Worm (Caenorhabditis elegans) whole organism, young adult: ENCODE data around the gene nra-3.

ENCODE experiments used
- B0035.1 ChIP-seq: sonication (generic microtip); optimal IDR thresholded peaks from 2 replicates; lab custom pipeline; 2016; ENCODE audit warnings: missing genetic modification characterization, mild to moderate bottlenecking, missing compliant biosample characterization, missing genotype, missing genetic modification reagents
- B0261.1 ChIP-seq: sonication (generic microtip); optimal IDR thresholded peaks from 2 replicates; lab custom pipeline; 2016; ENCODE audit warnings: mild to moderate bottlenecking, missing genetic modification characterization, moderate library complexity, missing compliant biosample characterization
- C17E4.6 ChIP-seq: fragments of 200-800 bp; sonication (Bioruptor generic); IDR thresholded peaks from 2 replicates; pipeline ENCODE4 v1.3.6; 2022; ENCODE audit warnings: missing genetic modification reagents, missing genetic modification characterization, missing compliant biosample characterization
- D2030.7 ChIP-seq: fragments of 200-800 bp; sonication (Bioruptor generic); IDR thresholded peaks from 2 replicates; pipeline ENCODE4 v1.3.6; 2022; ENCODE audit warnings: missing genetic modification reagents, missing genetic modification characterization, missing compliant biosample characterization
- F10E7.11 ChIP-seq: sonication (generic microtip); optimal IDR thresholded peaks from 2 replicates; lab custom pipeline; 2017; ENCODE audit warnings: mild to moderate bottlenecking, missing genetic modification characterization, moderate library complexity, missing compliant biosample characterization
- F23B12.7 ChIP-seq: sonication (generic microtip); optimal IDR thresholded peaks from 2 replicates; lab custom pipeline; 2017; ENCODE audit warnings: missing genetic modification characterization, mild to moderate bottlenecking, missing compliant biosample characterization, antibody characterized with exemption, moderate library complexity; ENCODE audit not compliant: insufficient read depth
- K11D2.4 ChIP-seq: fragments of 200-800 bp; sonication (Bioruptor generic); IDR thresholded peaks from 2 replicates; pipeline ENCODE4 v1.3.6; 2022; ENCODE audit warnings: missing genetic modification reagents, missing genetic modification characterization, missing compliant biosample characterization
- K12H6.12 ChIP-seq: fragments of 200-800 bp; sonication (Bioruptor generic); optimal IDR thresholded peaks from 2 replicates; lab custom pipeline; 2018; ENCODE audit warnings: mild to moderate bottlenecking, missing genetic modification characterization, missing compliant biosample characterization
- Y53G8AR.9 ChIP-seq: fragments of 200-800 bp; sonication (Bioruptor generic); conservative IDR thresholded peaks from 2 replicates; pipeline ENCODE4 v1.3.6; 2022; ENCODE audit warnings: missing genetic modification reagents, missing genetic modification characterization, missing compliant biosample characterization
- Y67H2A.10 ChIP-seq: fragments of 200-800 bp; sonication (Bioruptor generic); conservative IDR thresholded peaks from 2 replicates; pipeline ENCODE4 v1.3.6; 2022; ENCODE audit warnings: missing genetic modification reagents, missing genetic modification characterization, missing compliant biosample characterization
- Y79H2A.3 ChIP-seq: fragments of 200-800 bp; sonication (Bioruptor generic); conservative IDR thresholded peaks from 2 replicates; pipeline ENCODE4 v1.3.6; 2022; ENCODE audit warnings: missing genetic modification reagents, missing genetic modification characterization, missing compliant biosample characterization
- Y95B8A.8 ChIP-seq: fragments of 200-800 bp; sonication (Bioruptor generic); IDR thresholded peaks from 2 replicates; pipeline ENCODE4 v1.3.6; 2022; ENCODE audit warnings: missing genetic modification reagents, missing genetic modification characterization, missing compliant biosample characterization
- ZK185.1 ChIP-seq: sonication (generic microtip); optimal IDR thresholded peaks from 2 replicates; lab custom pipeline; 2016; ENCODE audit warnings: mild to moderate bottlenecking, missing genetic modification characterization, missing compliant biosample characterization; ENCODE audit not compliant: poor library complexity, severe bottlenecking
- akir-1 ChIP-seq: fragments of 200-800 bp; sonication (Bioruptor generic); optimal IDR thresholded peaks from 2 replicates; lab custom pipeline; 2018; ENCODE audit warnings: mild to moderate bottlenecking, missing genetic modification characterization, moderate library complexity, missing compliant biosample characterization
- ama-1 ChIP-seq, 3 experiments: fragments of 150-350 bp in 1 of 3; sonication (generic microtip) in 2 of 3; optimal IDR thresholded peaks; 2 replicates each; lab custom pipeline; 2014 to 2018; ENCODE audit warnings: missing biosample characterization in 2 of 3, missing genetic modification characterization in 2 of 3, missing genetic modification reagents in 2 of 3
- aptf-3 ChIP-seq: fragments of 200-800 bp; sonication (Bioruptor generic); IDR thresholded peaks from 2 replicates; pipeline ENCODE4 v1.3.6; 2022; ENCODE audit warnings: missing genetic modification characterization, missing compliant biosample characterization
- athp-1 ChIP-seq: sonication (generic microtip); optimal IDR thresholded peaks from 2 replicates; lab custom pipeline; 2017; ENCODE audit warnings: mild to moderate bottlenecking, missing genetic modification characterization, missing compliant biosample characterization
- attf-5 ChIP-seq: fragments of 200-800 bp; sonication (Bioruptor generic); optimal IDR thresholded peaks from 2 replicates; lab custom pipeline; 2018; ENCODE audit warnings: mild to moderate bottlenecking, missing genetic modification characterization, missing compliant biosample characterization
- attf-6 ChIP-seq: fragments of 200-800 bp; sonication (Bioruptor generic); IDR thresholded peaks from 2 replicates; pipeline ENCODE4 v1.3.6; 2022; ENCODE audit warnings: missing genetic modification reagents, missing genetic modification characterization, missing compliant biosample characterization
- ccch-3 ChIP-seq: fragments of 200-800 bp; sonication (Bioruptor generic); optimal IDR thresholded peaks from 2 replicates; lab custom pipeline; 2018; ENCODE audit warnings: mild to moderate bottlenecking, missing genetic modification characterization, missing compliant biosample characterization
- ceh-58 ChIP-seq: fragments of 200-800 bp; sonication (Bioruptor generic); IDR thresholded peaks from 2 replicates; pipeline ENCODE4 v1.3.6; 2022; ENCODE audit warnings: missing genetic modification characterization, missing compliant biosample characterization
- ceh-91 ChIP-seq: fragments of 200-800 bp; sonication (Bioruptor generic); IDR thresholded peaks from 2 replicates; pipeline ENCODE4 v1.3.6; 2022; ENCODE audit warnings: missing genetic modification reagents, missing genetic modification characterization, missing compliant biosample characterization
- efl-1 ChIP-seq: fragments of 150-350 bp; optimal IDR thresholded peaks from 2 replicates; lab custom pipeline; 2014; ENCODE audit warnings: missing biosample characterization, missing genetic modification reagents, missing genetic modification characterization
- egrh-3 ChIP-seq: fragments of 200-800 bp; sonication (Bioruptor generic); IDR thresholded peaks from 2 replicates; pipeline ENCODE4 v1.3.6; 2022; ENCODE audit warnings: missing genetic modification reagents, missing genetic modification characterization, missing compliant biosample characterization
- ekl-4 ChIP-seq: fragments of 200-800 bp; sonication (Bioruptor generic); IDR thresholded peaks from 2 replicates; pipeline ENCODE4 v1.3.6; 2022; ENCODE audit warnings: missing genetic modification reagents, missing genetic modification characterization, missing compliant biosample characterization
- ets-4 ChIP-seq: fragments of 200-800 bp; sonication (Bioruptor generic); optimal IDR thresholded peaks from 2 replicates; lab custom pipeline; 2018; ENCODE audit warnings: mild to moderate bottlenecking, missing genetic modification characterization, missing compliant biosample characterization
- hlh-12 ChIP-seq: sonication (generic microtip); optimal IDR thresholded peaks from 2 replicates; lab custom pipeline; 2016; ENCODE audit warnings: missing genetic modification characterization, missing compliant biosample characterization
- hmg-20 ChIP-seq: fragments of 200-800 bp; sonication (Bioruptor generic); IDR thresholded peaks from 2 replicates; pipeline ENCODE4 v1.3.6; 2022; ENCODE audit warnings: missing genetic modification reagents, missing genetic modification characterization, missing compliant biosample characterization
- hsf-1 ChIP-seq: fragments of 200-800 bp; sonication (Bioruptor generic); IDR thresholded peaks from 2 replicates; pipeline ENCODE4 v1.3.6; 2022; ENCODE audit warnings: missing genetic modification reagents, missing genetic modification characterization, missing compliant biosample characterization
- let-607 ChIP-seq, 2 experiments: fragments of 200-800 bp in 1 of 2; sonication (Bioruptor generic) in 1 of 2; sonication (generic microtip) in 1 of 2; optimal IDR thresholded peaks; 2 replicates each; lab custom pipeline; 2016 to 2018; ENCODE audit warnings: mild to moderate bottlenecking in 2 of 2, missing compliant biosample characterization in 2 of 2, missing genetic modification characterization in 2 of 2, moderate library complexity in 2 of 2, missing genotype in 1 of 2
- lin-26 ChIP-seq: fragments of 200-800 bp; sonication (Bioruptor generic); IDR thresholded peaks from 2 replicates; pipeline ENCODE4 v1.3.6; 2022; ENCODE audit warnings: missing genetic modification reagents, missing genetic modification characterization, missing compliant biosample characterization
- lin-35 ChIP-seq, 3 experiments: fragments of 150-350 bp in 2 of 3; sonication (generic microtip) in 1 of 3; optimal IDR thresholded peaks; 2 replicates each; lab custom pipeline; 2014 to 2018; ENCODE audit warnings: missing biosample characterization in 3 of 3, missing genetic modification characterization in 3 of 3, missing genetic modification reagents in 3 of 3
- lir-1 ChIP-seq: fragments of 200-800 bp; sonication (Bioruptor generic); conservative IDR thresholded peaks from 2 replicates; pipeline ENCODE4 v1.3.6; 2022; ENCODE audit warnings: missing genetic modification reagents, missing genetic modification characterization, missing compliant biosample characterization
- nfya-1 ChIP-seq: sonication (generic microtip); optimal IDR thresholded peaks from 2 replicates; lab custom pipeline; 2017; ENCODE audit warnings: antibody characterized with exemption, missing compliant biosample characterization, missing genetic modification characterization, borderline replicate concordance; ENCODE audit not compliant: insufficient read depth
- nhr-120 ChIP-seq: fragments of 200-800 bp; sonication (Bioruptor generic); IDR thresholded peaks from 2 replicates; pipeline ENCODE4 v1.3.6; 2022; ENCODE audit warnings: missing genetic modification characterization, missing compliant biosample characterization
- nhr-27 ChIP-seq: fragments of 200-800 bp; sonication (Bioruptor generic); optimal IDR thresholded peaks from 2 replicates; lab custom pipeline; 2018; ENCODE audit warnings: mild to moderate bottlenecking, missing genetic modification characterization, moderate library complexity, missing compliant biosample characterization
- pha-4 ChIP-seq: fragments of 150-350 bp; sonication (generic microtip); optimal IDR thresholded peaks from 2 replicates; lab custom pipeline; 2014; ENCODE audit warnings: missing biosample characterization, missing genetic modification reagents, missing genetic modification characterization
- rpc-1 ChIP-seq, 2 experiments: fragments of 150-350 bp in 1 of 2; sonication (generic microtip) in 1 of 2; optimal IDR thresholded peaks; 2 replicates each; lab custom pipeline; 2014 to 2018; ENCODE audit warnings: missing biosample characterization in 1 of 2, missing genetic modification characterization in 1 of 2, missing genetic modification reagents in 1 of 2, missing genotype in 1 of 2
- unc-62 ChIP-seq: fragments of 150-350 bp; optimal IDR thresholded peaks from 2 replicates; lab custom pipeline; 2014; ENCODE audit warnings: missing biosample characterization, missing genetic modification reagents, missing genetic modification characterization
- ztf-28 ChIP-seq: fragments of 200-800 bp; sonication (Bioruptor generic); IDR thresholded peaks from 2 replicates; pipeline ENCODE4 v1.3.6; 2022; ENCODE audit warnings: missing genetic modification reagents, missing genetic modification characterization, missing compliant biosample characterization
- ztf-3 ChIP-seq: fragments of 200-800 bp; sonication (Bioruptor generic); optimal IDR thresholded peaks from 2 replicates; lab custom pipeline; 2018; ENCODE audit warnings: mild to moderate bottlenecking, missing genetic modification characterization, missing compliant biosample characterization
- ztf-6 ChIP-seq: fragments of 200-800 bp; sonication (Bioruptor generic); IDR thresholded peaks from 2 replicates; pipeline ENCODE4 v1.3.6; 2022; ENCODE audit warnings: missing genetic modification reagents, missing genetic modification characterization, missing compliant biosample characterization

The nra-3 gene

DNA sequence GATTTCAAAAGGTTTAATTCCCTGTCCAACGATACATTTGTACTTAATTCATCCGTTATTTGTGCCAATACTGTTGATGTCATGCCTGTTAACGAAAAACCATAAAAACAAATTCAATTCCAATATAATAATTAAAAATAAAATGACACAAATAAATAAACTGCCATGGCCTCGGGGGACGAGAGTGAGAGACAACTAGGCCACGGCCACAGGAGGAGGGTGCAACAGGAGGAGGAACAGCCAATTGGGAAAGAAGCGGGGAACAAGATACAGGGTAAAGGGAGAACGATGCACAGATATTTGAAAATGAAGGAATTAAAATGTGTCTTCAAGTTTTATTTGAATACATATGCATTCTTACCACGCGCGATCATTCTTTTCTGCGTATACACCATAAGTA, 13.9 kb downstream of the nra-3 start, which contains the start of gene F21G4.6:
F21G4.6 (minus strand) TSS at position 87 of the 400 bp plus-strand sequence.
- TF ChIP-seq nhr-27 (tag; lab: Kevin White, UChicago) (no peak), C17E4.6 (no peak), let-607 (tag; optimal IDR thresholded peaks at IDR 0.05; lab: Kevin White, UChicago) (peak in 1 of 2 experiments; percentile 4), aptf-3 (GFP tag; lab: Robert Waterston, UW) (no peak), ccch-3 (GFP tag; lab: Kevin White, UChicago) (no peak), K11D2.4 (no peak), F23B12.7 (tag; lab: Kevin White, UChicago) (no peak)

- TF ChIP-seq F10E7.11 (tag; lab: Kevin White, UChicago) (no peak), ztf-28 (GFP tag; lab: Robert Waterston, UW) (no peak), hsf-1 (GFP tag; lab: Robert Waterston, UW) (no peak), Y67H2A.10 (GFP tag; lab: Robert Waterston, UW) (no peak), athp-1 (tag; lab: Kevin White, UChicago) (no peak), Y79H2A.3 (GFP tag; lab: Robert Waterston, UW) (no peak), lin-35 (GFP tag; optimal IDR thresholded peaks at IDR 0.05; lab: Kevin White, UChicago) (no peak), Y53G8AR.9 (GFP tag; lab: Robert Waterston, UW) (no peak), ztf-6 (GFP tag; lab: Robert Waterston, UW) (no peak), ccch-3 (GFP tag; lab: Kevin White, UChicago) (no peak), ceh-91 (GFP tag; lab: Robert Waterston, UW) (no peak)
Measured at ce11 chrX:9905840-9906239, 25.4 kb downstream of the nra-3 start, which contains the start of gene F21G4.5. Gene F21G4.5 (plus strand): TSS chrX:9906140.

ce11 chrX:9899426-9900131, 31.7 kb downstream of the nra-3 start, which contains the start of gene phf-34:
Gene phf-34 (minus strand): TSS chrX:9899476.
- no peak for TF ChIP-seq ztf-6 (GFP tag; lab: Robert Waterston, UW)
- 0 out of 2 replicates have a peak, but pooled peaks have one; percentile 6 for TF ChIP-seq hsf-1 (GFP tag; lab: Robert Waterston, UW)
- peak; percentile 32 for TF ChIP-seq ZK185.1 (tag; lab: Kevin White, UChicago)
- no peak for TF ChIP-seq D2030.7 (GFP tag; lab: Robert Waterston, UW)
- no peak for TF ChIP-seq ets-4 (GFP tag; lab: Kevin White, UChicago)
- no peak for TF ChIP-seq B0035.1 (tag; lab: Kevin White, UChicago)
- TF ChIP-seq B0261.1 (tag; lab: Kevin White, UChicago) = no peak
- no peak for TF ChIP-seq nhr-120 (GFP tag; lab: Robert Waterston, UW)
- TF ChIP-seq egrh-3 (GFP tag; lab: Robert Waterston, UW) = no peak
- no peak for TF ChIP-seq Y95B8A.8 (GFP tag; lab: Robert Waterston, UW)
- no peak for TF ChIP-seq nfya-1 (tag; lab: Kevin White, UChicago)
- TF ChIP-seq hlh-12 (tag; lab: Kevin White, UChicago) = no peak
- no peak for TF ChIP-seq ztf-3 (GFP tag; lab: Kevin White, UChicago)
- TF ChIP-seq attf-5 (GFP tag; lab: Kevin White, UChicago) = no peak
- no peak for TF ChIP-seq unc-62 (GFP tag; lab: Kevin White, UChicago)
- no peak for TF ChIP-seq nhr-27 (tag; lab: Kevin White, UChicago)
- TF ChIP-seq ceh-58 = no peak
- no peak for TF ChIP-seq rpc-1 (optimal IDR thresholded peaks at IDR 0.05; lab: Kevin White, UChicago)
- TF ChIP-seq rpc-1 (tag; optimal IDR thresholded peaks at IDR 0.05; lab: Kevin White, UChicago) = no peak
- TF ChIP-seq K12H6.12 (tag; lab: Kevin White, UChicago) = no peak
- TF ChIP-seq akir-1 (GFP tag; lab: Kevin White, UChicago) = no peak
- no peak for TF ChIP-seq hmg-20 (GFP tag; lab: Robert Waterston, UW)
- no peak for TF ChIP-seq attf-6 (GFP tag; lab: Robert Waterston, UW)
- TF ChIP-seq pha-4 (tag; lab: Kevin White, UChicago) = no peak
- no peak for TF ChIP-seq lin-26
- TF ChIP-seq aptf-3 (GFP tag; lab: Robert Waterston, UW) = no peak
- no peak for TF ChIP-seq lir-1 (GFP tag; lab: Robert Waterston, UW)
- TF ChIP-seq efl-1 = no peak
- no peak for TF ChIP-seq ama-1 (optimal IDR thresholded peaks at IDR 0.05; lab: Kevin White, UChicago)
- TF ChIP-seq ama-1 (GFP tag; optimal IDR thresholded peaks at IDR 0.05; lab: Kevin White, UChicago) = no peak
- no peak for TF ChIP-seq ekl-4 (GFP tag; lab: Robert Waterston, UW)
